Worm (Caenorhabditis elegans) whole organism, mixed stage, embryonic: ENCODE data around the gene B0495.7.

Source experiments
- M03D4.4 ChIP-seq: sonication (generic microtip); optimal IDR thresholded peaks from 2 replicates; lab custom pipeline; 2017; ENCODE audit warnings: mild to moderate bottlenecking, missing genetic modification characterization, missing compliant biosample characterization
- bed-3 ChIP-seq: fragments of 200-800 bp; sonication (Bioruptor generic); optimal IDR thresholded peaks from 3 replicates; lab custom pipeline; 2018; ENCODE audit warnings: mild to moderate bottlenecking, missing genetic modification characterization, moderate library complexity, missing compliant biosample characterization
- blmp-1 ChIP-seq: fragments of 150-350 bp; optimal IDR thresholded peaks from 2 replicates; lab custom pipeline; 2014; ENCODE audit warnings: missing biosample characterization, missing genetic modification characterization
- ceh-39 ChIP-seq: fragments of 150-350 bp; optimal IDR thresholded peaks from 2 replicates; lab custom pipeline; 2014; ENCODE audit warnings: missing biosample characterization, missing genetic modification characterization
- ceh-43 ChIP-seq: fragments of 200-800 bp; sonication (Bioruptor generic); optimal IDR thresholded peaks from 2 replicates; lab custom pipeline; 2018; ENCODE audit warnings: mild to moderate bottlenecking, missing genetic modification characterization, moderate library complexity, missing compliant biosample characterization
- ceh-83 ChIP-seq: fragments of 200-800 bp; sonication (Bioruptor generic); optimal IDR thresholded peaks from 2 replicates; lab custom pipeline; 2018; ENCODE audit warnings: mild to moderate bottlenecking, missing genetic modification characterization, missing compliant biosample characterization
- ces-1 ChIP-seq: fragments of 150-350 bp; optimal IDR thresholded peaks from 2 replicates; lab custom pipeline; 2014; ENCODE audit warnings: missing biosample characterization, missing genetic modification reagents, missing genetic modification characterization
- cnd-1 ChIP-seq: fragments of 200-800 bp; sonication (Bioruptor generic); optimal IDR thresholded peaks from 2 replicates; lab custom pipeline; 2018; ENCODE audit warnings: mild to moderate bottlenecking, missing genetic modification characterization, missing compliant biosample characterization
- drap-1 ChIP-seq: fragments of 200-800 bp; sonication (Bioruptor generic); optimal IDR thresholded peaks from 3 replicates; lab custom pipeline; 2018; ENCODE audit warnings: mild to moderate bottlenecking, missing genetic modification characterization, missing compliant biosample characterization
- elt-1 ChIP-seq: sonication (generic microtip); optimal IDR thresholded peaks from 2 replicates; lab custom pipeline; 2017; ENCODE audit warnings: missing genetic modification characterization, mild to moderate bottlenecking, missing compliant biosample characterization, antibody characterized with exemption, moderate library complexity, borderline replicate concordance; ENCODE audit not compliant: insufficient read depth
- elt-3 ChIP-seq: fragments of 150-350 bp; optimal IDR thresholded peaks from 2 replicates; lab custom pipeline; 2014; ENCODE audit warnings: missing biosample characterization, missing genetic modification characterization
- flh-1 ChIP-seq: fragments of 200-800 bp; sonication (Bioruptor generic); optimal IDR thresholded peaks from 2 replicates; lab custom pipeline; 2018; ENCODE audit warnings: mild to moderate bottlenecking, missing genetic modification characterization, moderate library complexity, missing compliant biosample characterization
- ham-2 ChIP-seq: fragments of 200-800 bp; sonication (Bioruptor generic); optimal IDR thresholded peaks from 2 replicates; lab custom pipeline; 2018; ENCODE audit warnings: mild to moderate bottlenecking, missing genetic modification characterization, missing compliant biosample characterization
- hlh-1 ChIP-seq: fragments of 150-350 bp; optimal IDR thresholded peaks from 2 replicates; lab custom pipeline; 2014; ENCODE audit warnings: missing biosample characterization, missing genetic modification reagents, missing genetic modification characterization
- lin-13 ChIP-seq: fragments of 150-350 bp; optimal IDR thresholded peaks from 2 replicates; lab custom pipeline; 2014; ENCODE audit warnings: missing biosample characterization, missing genetic modification characterization
- lin-32 ChIP-seq: fragments of 200-800 bp; sonication (Bioruptor generic); optimal IDR thresholded peaks from 2 replicates; lab custom pipeline; 2018; ENCODE audit warnings: mild to moderate bottlenecking, missing genetic modification characterization, missing compliant biosample characterization
- lsy-2 ChIP-seq: fragments of 150-350 bp; optimal IDR thresholded peaks from 2 replicates; lab custom pipeline; 2014; ENCODE audit warnings: missing biosample characterization, missing genetic modification characterization
- mab-5 ChIP-seq: fragments of 150-350 bp; optimal IDR thresholded peaks from 2 replicates; lab custom pipeline; 2014; ENCODE audit warnings: missing biosample characterization, missing genetic modification characterization
- mep-1 ChIP-seq: fragments of 150-350 bp; optimal IDR thresholded peaks from 2 replicates; lab custom pipeline; 2017; ENCODE audit warnings: missing biosample characterization, missing genetic modification reagents, missing genetic modification characterization, inconsistent platforms
- mls-2 ChIP-seq: sonication (generic microtip); optimal IDR thresholded peaks from 2 replicates; lab custom pipeline; 2016; ENCODE audit warnings: mild to moderate bottlenecking, missing genetic modification characterization, moderate library complexity, missing compliant biosample characterization
- nhr-12 ChIP-seq: fragments of 150-350 bp; optimal IDR thresholded peaks from 2 replicates; lab custom pipeline; 2014; ENCODE audit warnings: missing biosample characterization, missing genetic modification characterization
- nhr-2 ChIP-seq: fragments of 150-350 bp; optimal IDR thresholded peaks from 2 replicates; lab custom pipeline; 2014; ENCODE audit warnings: missing biosample characterization, missing genetic modification characterization
- nhr-237 ChIP-seq: fragments of 150-350 bp; optimal IDR thresholded peaks from 2 replicates; lab custom pipeline; 2014; ENCODE audit warnings: missing biosample characterization, missing genetic modification characterization
- nhr-28 ChIP-seq: fragments of 150-350 bp; optimal IDR thresholded peaks from 2 replicates; lab custom pipeline; 2014; ENCODE audit warnings: missing biosample characterization, missing genetic modification characterization
- nhr-76 ChIP-seq: sonication (generic microtip); optimal IDR thresholded peaks from 2 replicates; lab custom pipeline; 2017; ENCODE audit warnings: missing biosample characterization, missing genetic modification characterization
- pha-4 ChIP-seq: fragments of 150-350 bp; optimal IDR thresholded peaks from 2 replicates; lab custom pipeline; 2018; ENCODE audit warnings: missing biosample characterization, missing genetic modification reagents, missing genetic modification characterization
- sem-2 ChIP-seq: fragments of 200-800 bp; sonication (Bioruptor generic); optimal IDR thresholded peaks from 2 replicates; lab custom pipeline; 2018; ENCODE audit warnings: mild to moderate bottlenecking, missing genetic modification characterization, missing compliant biosample characterization
- snpc-4 ChIP-seq: fragments of 150-350 bp; optimal IDR thresholded peaks from 2 replicates; lab custom pipeline; 2014; ENCODE audit warnings: missing biosample characterization, missing genetic modification characterization
- sptf-1 ChIP-seq: sonication (generic microtip); optimal IDR thresholded peaks from 2 replicates; lab custom pipeline; 2017; ENCODE audit warnings: mild to moderate bottlenecking, missing genetic modification characterization, moderate library complexity, missing compliant biosample characterization
- tbx-8 ChIP-seq: fragments of 200-800 bp; sonication (Bioruptor generic); optimal IDR thresholded peaks from 2 replicates; lab custom pipeline; 2018; ENCODE audit warnings: mild to moderate bottlenecking, missing genetic modification characterization, moderate library complexity, missing compliant biosample characterization
- unc-120 ChIP-seq: sonication (generic microtip); optimal IDR thresholded peaks from 2 replicates; lab custom pipeline; 2017; ENCODE audit warnings: missing genetic modification characterization, missing compliant biosample characterization; ENCODE audit not compliant: poor library complexity, severe bottlenecking
- unc-39 ChIP-seq: fragments of 150-350 bp; optimal IDR thresholded peaks from 2 replicates; lab custom pipeline; 2014; ENCODE audit warnings: missing biosample characterization, missing genetic modification characterization
- unc-62 ChIP-seq: fragments of 150-350 bp; optimal IDR thresholded peaks from 2 replicates; lab custom pipeline; 2014; ENCODE audit warnings: missing biosample characterization, missing genetic modification reagents, missing genetic modification characterization
- zip-8 ChIP-seq: fragments of 150-350 bp; optimal IDR thresholded peaks from 2 replicates; lab custom pipeline; 2014; ENCODE audit warnings: missing biosample characterization, missing genetic modification characterization
- ztf-11 ChIP-seq: fragments of 150-350 bp; optimal IDR thresholded peaks from 2 replicates; lab custom pipeline; 2014; ENCODE audit warnings: missing biosample characterization, missing genetic modification characterization

The B0495.7 gene

ce11 chrII:7708540-7708939, 3.5 kb upstream of the B0495.7 start, which contains the start of gene B0495.9:
Gene B0495.9, minus strand, starts transcription at chrII:7708710.
- TF ChIP-seq ceh-43 (GFP tag; lab: Kevin White, UChicago) (peak; percentile 90), pha-4 (tag; lab: Kevin White, UChicago) (peak; percentile 45), sptf-1 (tag; lab: Kevin White, UChicago) (peak; percentile 96), drap-1 (GFP tag; lab: Kevin White, UChicago) (peak; percentile 91), lin-13 (tag; lab: Kevin White, UChicago) (peak; percentile 79), mls-2 (tag; lab: Kevin White, UChicago) (peak; percentile 96), unc-120 (tag; lab: Kevin White, UChicago) (peak; percentile 75), ceh-83 (peak; percentile 81), ztf-11 (peak; percentile 94), ceh-39 (peak; percentile 27), snpc-4 (tag; lab: Kevin White, UChicago) (no peak), unc-62 (GFP tag; lab: Kevin White, UChicago) (no peak), unc-39 (tag; lab: Kevin White, UChicago) (peak; percentile 87), ces-1 (peak; percentile 48), bed-3 (GFP tag; lab: Kevin White, UChicago) (peak; percentile 79), ham-2 (GFP tag; lab: Kevin White, UChicago) (peak; percentile 83), lsy-2 (tag; lab: Kevin White, UChicago) (peak; percentile 69), sem-2 (GFP tag; lab: Kevin White, UChicago) (peak; percentile 76), nhr-12 (tag; lab: Kevin White, UChicago) (peak; percentile 95), nhr-2 (tag; lab: Kevin White, UChicago) (no peak), mep-1 (tag; lab: Kevin White, UChicago) (peak; percentile 33), blmp-1 (tag; lab: Kevin White, UChicago) (peak; percentile 69), flh-1 (GFP tag; lab: Kevin White, UChicago) (peak; percentile 77), zip-8 (tag; lab: Kevin White, UChicago) (no peak), elt-1 (tag; lab: Kevin White, UChicago) (peak; percentile 73), cnd-1 (tag; lab: Kevin White, UChicago) (peak; percentile 92), mab-5 (tag; lab: Kevin White, UChicago) (peak; percentile 23), hlh-1 (peak; percentile 71), tbx-8 (peak; percentile 73), nhr-76 (tag; lab: Kevin White, UChicago) (peak; percentile 93), nhr-237 (peak; percentile 8), lin-32 (GFP tag; lab: Kevin White, UChicago) (peak; percentile 88), nhr-28 (tag; lab: Kevin White, UChicago) (peak; percentile 3), M03D4.4 (tag; lab: Kevin White, UChicago) (peak; percentile 90), elt-3 (tag; lab: Kevin White, UChicago) (no peak)

DNA sequence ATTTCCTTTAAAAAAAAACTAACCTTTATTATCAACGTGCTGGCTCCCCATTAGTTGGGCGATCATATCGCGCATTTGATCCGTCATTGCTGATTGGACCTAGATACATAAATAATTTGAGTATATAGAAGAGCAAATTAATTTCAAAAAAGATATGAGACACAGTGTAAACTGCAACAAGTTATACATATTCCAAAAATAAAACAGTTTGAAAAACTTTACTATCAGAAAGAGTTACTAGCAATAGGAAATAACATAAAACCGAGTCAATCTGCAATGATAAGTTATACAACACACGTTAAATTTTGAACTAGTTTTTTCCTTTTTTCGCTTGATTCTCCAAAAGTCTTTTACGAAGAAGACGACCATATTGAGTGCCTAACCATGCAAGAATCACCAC, 2.4 kb upstream of the B0495.7 start, which contains the start of gene luc-7L:
luc-7L (minus strand) TSS at position 101 of the 400 bp plus-strand sequence.
- no peak for TF ChIP-seq drap-1 (GFP tag; lab: Kevin White, UChicago)
- no peak for TF ChIP-seq sem-2 (GFP tag; lab: Kevin White, UChicago)
- TF ChIP-seq ceh-39 = no peak
- TF ChIP-seq unc-39 (tag; lab: Kevin White, UChicago) = no peak
- TF ChIP-seq nhr-12 (tag; lab: Kevin White, UChicago) = no peak
- TF ChIP-seq flh-1 (GFP tag; lab: Kevin White, UChicago) = no peak
- no peak for TF ChIP-seq snpc-4 (tag; lab: Kevin White, UChicago)
- no peak for TF ChIP-seq pha-4 (tag; lab: Kevin White, UChicago)
- no peak for TF ChIP-seq unc-120 (tag; lab: Kevin White, UChicago)
- no peak for TF ChIP-seq tbx-8
- no peak for TF ChIP-seq bed-3 (GFP tag; lab: Kevin White, UChicago)
- no peak for TF ChIP-seq lin-32 (GFP tag; lab: Kevin White, UChicago)
- no peak for TF ChIP-seq elt-1 (tag; lab: Kevin White, UChicago)
- TF ChIP-seq mab-5 (tag; lab: Kevin White, UChicago) = no peak
- TF ChIP-seq ces-1 = no peak
- no peak for TF ChIP-seq elt-3 (tag; lab: Kevin White, UChicago)
- TF ChIP-seq lsy-2 (tag; lab: Kevin White, UChicago) = no peak
- TF ChIP-seq lin-13 (tag; lab: Kevin White, UChicago) = no peak

DNA sequence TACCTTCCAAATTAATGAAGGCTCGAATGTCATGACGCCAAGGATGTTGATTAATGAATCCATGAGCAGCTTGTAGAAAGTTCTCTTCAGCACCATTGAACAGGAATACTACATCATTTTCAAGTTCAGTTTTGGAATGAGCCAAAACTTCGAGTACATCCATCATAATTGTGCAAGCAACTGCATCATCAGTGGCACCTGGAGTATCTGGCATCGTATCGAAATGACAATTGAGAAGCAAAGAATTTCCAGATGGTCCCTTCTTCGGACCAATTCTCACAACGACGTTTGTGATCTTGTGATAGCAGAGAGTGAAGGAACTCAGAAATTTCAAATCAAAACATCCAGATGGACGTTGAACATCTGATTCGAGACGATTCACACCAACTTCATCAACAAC, 646 bp downstream of the B0495.7 start:
- TF ChIP-seq unc-39 (tag; lab: Kevin White, UChicago) (no peak), sem-2 (GFP tag; lab: Kevin White, UChicago) (no peak), sptf-1 (tag; lab: Kevin White, UChicago) (no peak), nhr-76 (tag; lab: Kevin White, UChicago) (no peak), unc-120 (tag; lab: Kevin White, UChicago) (no peak), ham-2 (GFP tag; lab: Kevin White, UChicago) (no peak), elt-3 (tag; lab: Kevin White, UChicago) (no peak), nhr-237 (no peak), ztf-11 (no peak)
